Worm (Caenorhabditis elegans): ENCODE results near the gene fbxa-172.
"Not testable (repeated sequence)": the region's sequence is repeated elsewhere in the genome, so short reads cannot be mapped to it uniquely, and the experiment has no call there.

Gene fbxa-172

DNA sequence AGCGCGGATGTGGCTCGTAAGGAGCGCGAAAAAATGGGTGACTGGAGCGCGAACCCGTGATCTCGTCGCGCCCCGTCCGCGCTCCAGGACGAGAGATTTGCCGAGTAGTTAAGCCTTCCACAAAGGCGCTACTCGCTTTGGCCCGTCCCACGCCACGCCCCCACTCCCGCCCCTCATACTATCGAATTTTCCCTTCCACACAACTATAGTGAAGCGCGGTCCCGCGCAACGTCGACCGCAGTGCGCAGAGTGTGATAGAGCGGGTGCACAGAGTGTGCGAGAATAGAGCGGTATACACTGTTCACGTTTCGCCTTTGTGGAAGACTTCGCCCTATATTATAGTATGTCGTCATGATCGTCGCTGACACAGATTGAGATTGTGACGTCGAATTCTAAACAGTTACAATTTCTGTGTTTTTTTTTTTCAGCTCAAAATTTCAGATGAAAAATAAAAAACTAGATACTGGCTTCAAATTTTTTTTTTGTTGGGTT, 25.4 kb downstream of the fbxa-172 start, which contains the start of gene fbxa-133:
fbxa-133 (plus strand) TSS at position 442 of the 492 bp plus-strand sequence.
- TF ChIP-seq F37B4.10 (GFP tag; IDR thresholded peaks at IDR 0.05): 0 out of 2 replicates have a peak, but pooled peaks have one; percentile 64

- TF ChIP-seq zfh-2 (GFP tag; conservative IDR thresholded peaks at IDR 0.05): peak; percentile 70
- TF ChIP-seq lin-54 (GFP tag; optimal IDR thresholded peaks at IDR 0.05): no peak
Observed at ce11 chrV:17595691-17596090, 36.6 kb downstream of the fbxa-172 start.

DNA sequence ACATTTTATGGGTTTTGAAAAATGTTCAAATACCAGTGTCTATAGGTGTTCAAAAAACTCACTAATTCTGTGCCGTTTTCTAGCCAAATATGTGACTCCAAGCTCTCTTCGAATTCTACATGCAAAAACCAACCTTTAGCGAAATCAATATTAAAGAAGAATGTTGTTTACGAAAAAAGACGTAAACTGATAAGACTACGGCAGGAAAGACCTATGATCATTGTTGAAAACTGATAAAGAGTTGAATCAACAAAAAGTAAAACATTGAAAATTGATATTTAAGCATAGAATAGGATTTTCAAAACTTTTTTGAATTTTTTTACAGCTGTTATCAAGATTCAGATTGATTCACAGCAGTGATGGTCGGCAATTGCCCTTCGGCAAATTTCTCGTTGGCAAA, 39.8 kb downstream of the fbxa-172 start, which contains the start of gene Y6G8.2:
Y6G8.2 (minus strand) TSS at position 147 of the 400 bp plus-strand sequence.
- no peak for TF ChIP-seq snpc-4 (GFP tag; optimal IDR thresholded peaks at IDR 0.05)
- peak in 3 of 4 experiments; percentile 30 to 73 (median 47) for TF ChIP-seq snpc-4 (tag; optimal IDR thresholded peaks at IDR 0.05)
- TF ChIP-seq Y67H2A.10 (GFP tag; conservative IDR thresholded peaks at IDR 0.05): no peak
- no peak for TF ChIP-seq attf-5 (GFP tag; optimal IDR thresholded peaks at IDR 0.05)
- TF ChIP-seq madf-8 (GFP tag; conservative IDR thresholded peaks at IDR 0.05): no peak
- TF ChIP-seq nhr-80 (tag; optimal IDR thresholded peaks at IDR 0.05): peak; percentile 41

- TF ChIP-seq F57C9.4 (tag; optimal IDR thresholded peaks at IDR 0.05): no peak
- TF ChIP-seq madf-6 (GFP tag; IDR thresholded peaks at IDR 0.05): 0 out of 2 replicates have a peak, but pooled peaks have one; percentile 25
Observed at ce11 chrV:17601520-17601919, 42.5 kb downstream of the fbxa-172 start, which contains the start of gene ztf-25. TSS of gene ztf-25 (plus strand) at chrV:17601820.

DNA sequence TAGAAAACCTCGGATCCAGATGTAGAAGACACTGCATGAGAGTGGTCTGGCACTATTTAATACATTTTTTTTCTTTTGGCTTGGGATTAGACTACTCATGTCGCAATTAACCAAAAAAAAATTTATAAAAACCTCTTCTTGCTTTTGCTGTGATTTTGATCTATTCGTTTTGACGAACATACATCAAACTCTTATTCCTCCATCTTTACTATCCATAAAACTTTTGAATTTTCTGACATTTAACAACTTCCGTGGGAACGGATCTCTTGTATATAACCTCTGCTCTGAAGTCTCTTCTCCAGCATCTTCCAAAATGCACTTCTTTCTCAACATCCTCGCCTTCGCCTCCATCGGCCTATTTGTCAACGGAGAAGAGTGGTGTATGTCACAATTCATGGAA, 47.0 kb downstream of the fbxa-172 start, which contains the start of gene Y6G8.16:
Y6G8.16 (plus strand) TSS at position 301 of the 400 bp plus-strand sequence.
- 0 out of 2 replicates have a peak, but pooled peaks have one; percentile 39 for TF ChIP-seq F37B4.10 (GFP tag; IDR thresholded peaks at IDR 0.05)

DNA sequence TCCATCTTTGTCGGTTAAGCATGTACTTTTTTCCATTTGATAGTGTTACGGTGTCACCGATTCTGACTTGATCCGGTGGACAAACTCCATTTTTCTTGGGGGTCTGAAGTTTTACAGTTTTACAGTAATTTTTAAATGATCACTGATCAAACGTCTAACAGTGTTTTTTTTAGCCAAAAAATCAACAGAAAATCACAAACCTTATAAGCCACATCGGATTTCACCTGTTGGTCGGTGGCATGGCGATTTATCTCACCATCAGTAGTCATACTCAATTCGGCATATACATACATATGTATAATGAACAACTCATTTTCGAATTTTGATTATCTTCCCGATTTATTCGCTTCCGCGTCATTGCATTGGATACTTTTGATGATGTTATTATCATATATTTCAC, 48.8 kb downstream of the fbxa-172 start, which contains the start of gene srz-91:
srz-91 (plus strand) TSS at position 301 of the 400 bp plus-strand sequence.
- TF ChIP-seq ztf-22 (GFP tag; optimal IDR thresholded peaks at IDR 0.05): no peak

DNA sequence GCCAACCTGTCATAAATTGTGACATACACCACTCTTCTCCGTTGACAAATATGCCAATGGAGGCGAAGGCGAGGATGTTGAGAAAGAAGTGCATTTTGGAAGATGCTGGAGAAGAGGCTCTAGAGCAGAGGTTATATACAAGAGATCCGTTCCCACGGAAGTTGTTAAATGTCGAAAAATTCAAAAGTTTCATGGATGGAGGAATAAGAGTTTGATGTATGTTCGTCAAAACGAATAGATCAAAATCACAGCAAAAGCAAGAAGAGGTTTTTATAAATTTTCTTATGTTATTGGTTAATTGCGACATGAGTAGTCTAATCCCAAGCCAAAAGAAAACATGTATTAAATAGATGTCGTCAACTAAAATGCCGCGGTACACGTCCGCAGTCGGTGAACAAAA, 51.5 kb downstream of the fbxa-172 start, which contains the start of gene Y6G8.15:
Y6G8.15 (minus strand) TSS at position 101 of the 400 bp plus-strand sequence.
- not testable (repeated sequence) for TF ChIP-seq lin-35 (GFP tag; optimal IDR thresholded peaks at IDR 0.05); ceh-58 (GFP tag; IDR thresholded peaks at IDR 0.05); snpc-3.4 (tag; optimal IDR thresholded peaks at IDR 0.05)
